Fruit fly (Drosophila melanogaster): ENCODE measurements around the gene CG13474.

DNA sequence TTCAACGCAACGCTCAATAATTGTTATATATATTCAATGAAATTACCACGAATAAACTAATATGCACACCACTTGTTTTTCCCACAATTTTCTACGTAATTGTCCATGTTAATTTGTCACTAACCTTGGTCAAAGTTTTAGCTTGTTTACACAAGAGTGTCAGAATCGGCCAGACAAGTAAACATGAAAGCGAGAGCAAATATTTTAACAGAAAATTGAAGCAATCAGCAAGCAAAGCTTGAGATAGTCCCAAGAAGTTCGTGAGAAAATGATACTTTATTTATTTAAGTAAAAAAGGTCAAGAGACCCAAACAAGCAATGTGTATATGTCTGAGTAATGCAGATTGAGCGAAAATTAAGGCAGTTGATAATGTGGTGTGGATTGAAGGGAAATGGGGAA is 11.1 kb upstream of the CG13474 start:
- TF ChIP-seq psq (optimal IDR thresholded peaks at IDR 0.05), result no peak
- TF ChIP-seq pan (optimal IDR thresholded peaks at IDR 0.05), result no peak
